Worm (Caenorhabditis elegans) whole organism, L4/young adult: ENCODE data around the gene ugt-11.

Experiments
- W03F9.2 ChIP-seq: fragments of 150-350 bp; optimal IDR thresholded peaks from 2 replicates; lab custom pipeline; 2014; ENCODE audit warnings: missing biosample characterization, missing genetic modification characterization
- dao-5 ChIP-seq: sonication (generic microtip); optimal IDR thresholded peaks from 2 replicates; lab custom pipeline; 2016; ENCODE audit warnings: missing genotype, missing genetic modification characterization, moderate library complexity, missing compliant biosample characterization
- him-1 ChIP-seq: sonication (generic microtip); optimal IDR thresholded peaks from 2 replicates; lab custom pipeline; 2016; ENCODE audit warnings: missing genotype, missing genetic modification reagents, missing genetic modification characterization, missing compliant biosample characterization

Gene ugt-11

ce11 chrV:4894971-4895370 is at the start of gene ugt-11:
ugt-11 (minus strand) TSS chrV:4895071.
- TF ChIP-seq him-1 (tag; lab: Kevin White, UChicago) (no peak), dao-5 (tag; lab: Kevin White, UChicago) (no peak), W03F9.2 (tag; lab: Kevin White, UChicago) (no peak)

- no peak for TF ChIP-seq dao-5 (tag; lab: Kevin White, UChicago)
- TF ChIP-seq him-1 (tag; lab: Kevin White, UChicago), result no peak
- TF ChIP-seq W03F9.2 (tag; lab: Kevin White, UChicago), result no peak
Observed at ce11 chrV:4944219-4944618, 49.3 kb upstream of the ugt-11 start, which contains the start of gene str-211. str-211 (minus strand) TSS chrV:4944319.

ce11 chrV:4937337-4937736 is 42.5 kb upstream of the ugt-11 start:
- TF ChIP-seq dao-5 (tag; lab: Kevin White, UChicago) (no peak), him-1 (tag; lab: Kevin White, UChicago) (no peak), W03F9.2 (tag; lab: Kevin White, UChicago) (no peak)

DNA sequence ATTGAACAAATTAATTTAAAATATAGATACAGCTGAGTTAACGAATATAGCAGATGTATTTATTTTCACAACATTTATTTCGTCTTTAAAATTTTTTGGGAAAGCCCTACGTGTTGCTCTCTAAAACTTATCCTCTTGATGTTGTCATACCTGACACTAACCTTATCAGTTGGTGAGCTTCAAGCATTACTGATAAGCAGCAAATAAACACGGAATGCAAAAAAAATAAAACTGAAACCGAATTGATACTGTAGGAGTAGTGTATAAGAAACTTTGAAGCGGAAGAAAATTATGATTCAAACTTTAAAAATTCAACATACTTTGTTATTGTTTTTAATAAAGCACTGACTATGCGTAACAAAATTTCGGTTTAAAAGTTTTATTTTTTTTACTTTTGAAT is 40.2 kb upstream of the ugt-11 start:
- TF ChIP-seq dao-5 (tag; lab: Kevin White, UChicago) (no peak), him-1 (tag; lab: Kevin White, UChicago) (no peak), W03F9.2 (tag; lab: Kevin White, UChicago) (no peak)

DNA sequence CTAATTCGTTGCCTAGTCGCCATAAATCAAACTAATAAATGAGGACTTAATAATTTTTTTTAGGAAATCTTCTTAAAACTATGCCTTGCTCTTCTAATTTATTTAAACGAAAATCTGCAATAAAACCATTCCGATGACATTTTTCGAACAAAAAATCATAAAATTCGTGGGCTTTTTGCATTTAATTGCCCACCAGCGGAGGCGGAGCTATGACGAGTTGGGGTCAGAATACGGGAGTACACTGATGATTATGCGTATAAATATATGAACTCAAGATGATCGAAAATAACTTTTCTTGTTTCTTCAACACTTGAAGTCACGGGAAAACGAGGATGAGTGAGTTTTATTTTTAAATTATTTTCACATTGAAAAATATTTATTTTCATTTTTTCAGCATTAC is 39.5 kb upstream of the ugt-11 start, which contains the start of gene catp-2:
Gene catp-2 (plus strand): TSS at position 301 of the 400 bp plus-strand sequence.
- TF ChIP-seq him-1 (tag; lab: Kevin White, UChicago) (no peak), dao-5 (tag; lab: Kevin White, UChicago) (no peak), W03F9.2 (tag; lab: Kevin White, UChicago) (no peak)

ce11 chrV:4933268-4933667 is 38.4 kb upstream of the ugt-11 start:
- TF ChIP-seq dao-5 (tag; lab: Kevin White, UChicago) (no peak), him-1 (tag; lab: Kevin White, UChicago) (no peak), W03F9.2 (tag; lab: Kevin White, UChicago) (no peak)

DNA sequence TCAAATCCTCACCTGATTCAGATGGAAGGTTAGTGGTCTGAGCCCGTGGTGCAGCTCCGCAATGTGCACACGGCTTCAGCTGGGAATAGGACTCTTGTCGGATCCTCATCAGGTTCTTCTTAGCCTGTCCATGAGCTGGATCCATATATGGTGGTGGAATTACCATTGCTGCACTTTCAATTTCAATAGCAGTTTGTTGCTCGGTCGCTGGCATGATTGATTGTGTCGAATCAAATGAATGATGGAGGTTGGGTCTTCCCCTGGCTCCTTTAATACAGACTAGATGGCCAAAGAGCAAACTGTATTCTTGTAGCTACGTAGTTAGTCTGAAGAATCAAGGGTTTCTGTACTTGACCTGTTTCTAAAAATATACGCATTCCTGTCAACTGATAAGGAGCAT is 37.9 kb upstream of the ugt-11 start, which contains the start of gene C02E7.10:
Gene C02E7.10 (minus strand): TSS at position 232 of the 400 bp plus-strand sequence.
- TF ChIP-seq him-1 (tag; lab: Kevin White, UChicago) (no peak), dao-5 (tag; lab: Kevin White, UChicago) (no peak), W03F9.2 (tag; lab: Kevin White, UChicago) (no peak)

DNA sequence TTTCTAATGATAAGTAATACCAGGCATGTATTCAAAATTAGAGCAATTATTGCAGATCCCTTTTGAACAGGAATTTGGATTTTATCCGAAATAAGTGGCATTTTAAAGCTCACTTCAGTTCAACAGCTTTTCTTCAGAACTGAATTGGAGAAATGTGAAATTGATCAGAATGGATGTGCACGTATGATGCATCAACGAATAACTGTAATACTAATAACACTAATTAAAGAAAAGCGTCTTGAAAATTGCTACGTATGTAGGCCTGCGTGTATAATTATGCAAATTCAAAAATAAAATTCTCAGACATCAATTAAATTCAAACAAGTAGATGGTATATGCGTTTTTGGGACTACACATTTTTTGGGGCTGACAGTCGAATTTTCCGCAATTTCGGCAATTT is 35.0 kb upstream of the ugt-11 start, which contains the start of gene str-205:
Gene str-205 (minus strand): TSS at position 101 of the 400 bp plus-strand sequence.
- no peak for TF ChIP-seq dao-5 (tag; lab: Kevin White, UChicago)
- no peak for TF ChIP-seq him-1 (tag; lab: Kevin White, UChicago)
- TF ChIP-seq W03F9.2 (tag; lab: Kevin White, UChicago), result no peak

DNA sequence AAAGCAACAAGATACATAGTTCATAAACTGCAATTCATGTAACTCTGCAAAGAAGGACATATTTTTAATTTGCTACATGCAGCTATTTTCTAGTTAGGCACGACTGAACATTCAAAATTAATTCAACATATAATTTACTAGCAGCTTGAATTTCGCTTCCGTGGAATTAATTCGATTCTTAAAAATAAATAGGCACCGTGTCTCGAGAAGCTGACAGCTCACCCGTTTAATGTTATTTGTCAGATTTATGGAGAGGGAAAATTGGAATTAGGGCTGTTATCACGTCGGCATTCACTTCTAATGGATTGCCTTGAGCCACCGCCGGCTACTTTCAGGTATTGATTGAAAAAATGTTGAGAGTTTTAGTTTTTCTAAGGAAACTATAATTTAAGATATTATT is 31.5 kb upstream of the ugt-11 start, which contains the start of gene srh-21:
Gene srh-21 (plus strand): TSS at position 301 of the 400 bp plus-strand sequence.
- TF ChIP-seq dao-5 (tag; lab: Kevin White, UChicago) (no peak), W03F9.2 (tag; lab: Kevin White, UChicago) (no peak), him-1 (tag; lab: Kevin White, UChicago) (no peak)

DNA sequence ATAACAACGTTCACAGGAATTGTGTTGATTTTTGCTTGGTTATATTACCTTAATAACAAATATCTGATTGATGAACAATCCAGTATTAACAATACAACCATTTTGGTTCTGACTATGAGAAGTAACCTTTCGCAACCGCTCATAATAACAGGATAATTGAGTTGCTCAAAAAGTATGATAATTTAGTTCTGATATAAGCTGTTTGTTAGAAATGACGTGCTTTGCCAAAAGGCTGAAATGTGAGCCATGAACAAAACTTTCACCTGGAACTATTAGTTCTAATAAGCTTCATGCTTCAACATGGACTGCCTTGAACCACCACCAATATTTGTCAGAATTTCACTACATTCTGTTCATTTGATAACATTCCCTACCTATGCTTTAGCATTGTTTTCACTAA is 29.7 kb upstream of the ugt-11 start, which contains the start of gene srh-20:
Gene srh-20 (plus strand): TSS at position 301 of the 400 bp plus-strand sequence.
- TF ChIP-seq dao-5 (tag; lab: Kevin White, UChicago), result no peak
- no peak for TF ChIP-seq W03F9.2 (tag; lab: Kevin White, UChicago)
- TF ChIP-seq him-1 (tag; lab: Kevin White, UChicago), result no peak

ce11 chrV:4922024-4922423 is 27.2 kb upstream of the ugt-11 start, which contains the start of gene srh-22:
srh-22 (plus strand) TSS chrV:4922324.
- TF ChIP-seq him-1 (tag; lab: Kevin White, UChicago) (no peak), dao-5 (tag; lab: Kevin White, UChicago) (no peak), W03F9.2 (tag; lab: Kevin White, UChicago) (no peak)

- TF ChIP-seq W03F9.2 (tag; lab: Kevin White, UChicago), result no peak
- no peak for TF ChIP-seq him-1 (tag; lab: Kevin White, UChicago)
- TF ChIP-seq dao-5 (tag; lab: Kevin White, UChicago), result no peak
Observed at ce11 chrV:4920690-4921152, 25.9 kb upstream of the ugt-11 start, which contains the start of the genes C02E7.8 and srh-23. C02E7.8 (minus strand) TSS chrV:4920790. srh-23 (plus strand) TSS chrV:4921102.

ce11 chrV:4918664-4919257 is 23.9 kb upstream of the ugt-11 start, which contains the start of gene C02E7.6:
C02E7.6 (plus strand) TSS chrV:4919207.
- no peak for TF ChIP-seq dao-5 (tag; lab: Kevin White, UChicago)
- TF ChIP-seq W03F9.2 (tag; lab: Kevin White, UChicago), result no peak
- TF ChIP-seq him-1 (tag; lab: Kevin White, UChicago), result no peak
